Worm (Caenorhabditis elegans): ENCODE measurements around the gene rom-1.

DNA sequence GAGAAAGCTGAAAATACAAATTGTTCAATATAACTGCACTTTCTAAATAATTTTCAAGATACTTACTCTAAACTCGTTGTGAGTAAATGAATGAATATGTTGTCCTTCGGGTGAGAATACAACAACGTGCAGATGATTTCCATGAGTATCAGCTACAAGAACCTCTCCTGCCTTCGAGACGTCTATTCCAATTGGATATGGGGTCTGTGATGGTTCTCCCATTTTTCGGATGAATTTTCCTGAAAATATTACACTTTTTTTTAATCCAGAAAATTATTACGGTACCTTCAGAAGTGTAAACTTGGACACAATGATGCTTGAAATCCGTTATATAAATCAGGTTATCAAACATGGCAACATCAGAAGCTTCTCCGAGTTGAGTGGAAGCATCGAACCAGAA lies 11.7 kb upstream of the rom-1 start:
- no peak for TF ChIP-seq nhr-23 (tag; optimal IDR thresholded peaks at IDR 0.05)
- no peak for TF ChIP-seq elt-3 (tag; optimal IDR thresholded peaks at IDR 0.05)
- TF ChIP-seq nhr-28 (tag; optimal IDR thresholded peaks at IDR 0.05), result no peak
- no peak for TF ChIP-seq pha-4 (tag; optimal IDR thresholded peaks at IDR 0.05)
- TF ChIP-seq mml-1 (tag; optimal IDR thresholded peaks at IDR 0.05), result no peak
- TF ChIP-seq snpc-4 (tag; optimal IDR thresholded peaks at IDR 0.05), result no peak
- TF ChIP-seq nfya-1 (tag; optimal IDR thresholded peaks at IDR 0.05; ENCODE audit: insufficient read depth), result no peak
- no peak for TF ChIP-seq unc-39 (tag; optimal IDR thresholded peaks at IDR 0.05)
- no peak for TF ChIP-seq ztf-11 (tag; optimal IDR thresholded peaks at IDR 0.05)
- no peak for TF ChIP-seq ceh-28 (tag; optimal IDR thresholded peaks at IDR 0.05)
- TF ChIP-seq nhr-67 (tag; optimal IDR thresholded peaks at IDR 0.05), result no peak
- TF ChIP-seq fos-1 (tag; optimal IDR thresholded peaks at IDR 0.05), result no peak

Measured in whole organism, L3 larva.